Fruit fly (Drosophila melanogaster) whole organism, embryonic: Measurements from ENCODE around the gene CG6236.

Source experiments
- Adf1 ChIP-seq: fragments of 200-800 bp; sonication (Bioruptor generic); IDR thresholded peaks from 2 replicates; pipeline ENCODE4 v1.3.6; 2022; ENCODE audit warnings: missing biosample characterization, missing genetic modification characterization
- CG10274 ChIP-seq: fragments of 200-800 bp; sonication (Bioruptor generic); optimal IDR thresholded peaks from 3 replicates; lab custom pipeline; 2017; ENCODE audit warnings: missing biosample characterization, mild to moderate bottlenecking, missing genetic modification characterization
- CG12299 ChIP-seq: fragments of 200-800 bp; sonication (Bioruptor generic); optimal IDR thresholded peaks from 2 replicates; lab custom pipeline; 2018; ENCODE audit warnings: missing biosample characterization, mild to moderate bottlenecking, missing genetic modification characterization
- CG14860 ChIP-seq: fragments of 200-800 bp; sonication (Bioruptor generic); IDR thresholded peaks from 3 replicates; pipeline ENCODE4 v1.3.6; 2022; ENCODE audit warnings: missing biosample characterization, missing genetic modification characterization; ENCODE audit not compliant: partially characterized antibody
- CG16779 ChIP-seq: fragments of 200-800 bp; sonication (Bioruptor generic); IDR thresholded peaks from 2 replicates; pipeline ENCODE4 v1.3.6; 2022; ENCODE audit warnings: missing biosample characterization, missing genetic modification characterization
- CG17361 ChIP-seq: fragments of 200-800 bp; sonication (Bioruptor generic); IDR thresholded peaks from 3 replicates; pipeline ENCODE4 v1.3.6; 2022; ENCODE audit warnings: missing biosample characterization, missing genetic modification characterization
- CG17912 ChIP-seq: fragments of 200-800 bp; sonication (Bioruptor generic); optimal IDR thresholded peaks from 2 replicates; lab custom pipeline; 2018; ENCODE audit warnings: missing biosample characterization, mild to moderate bottlenecking, missing genetic modification characterization
- CG34376 ChIP-seq: fragments of 200-800 bp; sonication (Bioruptor generic); optimal IDR thresholded peaks from 2 replicates; lab custom pipeline; 2018; ENCODE audit warnings: missing biosample characterization, mild to moderate bottlenecking, missing genetic modification characterization
- CG42726 ChIP-seq: fragments of 200-800 bp; sonication (Bioruptor generic); IDR thresholded peaks from 2 replicates; pipeline ENCODE4 v1.3.6; 2022; ENCODE audit warnings: missing biosample characterization, missing genetic modification characterization; ENCODE audit not compliant: partially characterized antibody
- CG4820 ChIP-seq: fragments of 200-800 bp; sonication (Bioruptor generic); optimal IDR thresholded peaks from 3 replicates; lab custom pipeline; 2016; ENCODE audit warnings: missing biosample characterization, missing genetic modification characterization
- CG5180 ChIP-seq: fragments of 200-800 bp; sonication (Bioruptor generic); optimal IDR thresholded peaks from 3 replicates; lab custom pipeline; 2017; ENCODE audit warnings: missing biosample characterization, missing genetic modification characterization, mild to moderate bottlenecking, moderate library complexity, missing genetic modification reagents
- CG5953 ChIP-seq: fragments of 200-800 bp; sonication (Bioruptor generic); IDR thresholded peaks from 2 replicates; pipeline ENCODE4 v1.3.6; 2022; ENCODE audit warnings: missing biosample characterization, missing genetic modification characterization
- CG7745 ChIP-seq: fragments of 200-800 bp; sonication (Bioruptor generic); optimal IDR thresholded peaks from 2 replicates; lab custom pipeline; 2018; ENCODE audit warnings: missing biosample characterization, mild to moderate bottlenecking, missing genetic modification characterization, moderate library complexity
- CG7839 ChIP-seq: fragments of 200-800 bp; sonication (Bioruptor generic); optimal IDR thresholded peaks from 3 replicates; lab custom pipeline; 2018; ENCODE audit warnings: missing biosample characterization, mild to moderate bottlenecking, missing genetic modification characterization, moderate library complexity
- CG7928 ChIP-seq: fragments of 200-800 bp; sonication (Bioruptor generic); optimal IDR thresholded peaks from 2 replicates; lab custom pipeline; 2017; ENCODE audit warnings: missing biosample characterization, mild to moderate bottlenecking, missing genetic modification characterization
- CG8290 ChIP-seq, 3 experiments: fragments of 200-800 bp; sonication (Bioruptor generic); optimal IDR thresholded peaks; 2 replicates each; lab custom pipeline; 2016 to 2019; ENCODE audit warnings: missing biosample characterization in 3 of 3, missing genetic modification characterization in 3 of 3, mild to moderate bottlenecking in 2 of 3, moderate library complexity in 1 of 3
- CG8359 ChIP-seq: fragments of 200-800 bp; sonication (Bioruptor generic); optimal IDR thresholded peaks from 2 replicates; lab custom pipeline; 2017; ENCODE audit warnings: missing biosample characterization, mild to moderate bottlenecking, missing genetic modification characterization, borderline replicate concordance
- CG8924 ChIP-seq: fragments of 200-800 bp; optimal IDR thresholded peaks from 3 replicates; lab custom pipeline; 2019; ENCODE audit warnings: missing biosample characterization, mild to moderate bottlenecking, missing genetic modification characterization, moderate library complexity
- Dip2 ChIP-seq: fragments of 200-800 bp; sonication (Bioruptor generic); IDR thresholded peaks from 2 replicates; pipeline ENCODE4 v1.3.6; 2022; ENCODE audit warnings: missing biosample characterization, missing genetic modification characterization
- Dll ChIP-seq: fragments of 200-800 bp; sonication (Bioruptor generic); IDR thresholded peaks from 4 replicates; pipeline ENCODE4 v1.3.6; 2022; ENCODE audit warnings: missing biosample characterization, missing genetic modification characterization; ENCODE audit not compliant: partially characterized antibody
- HmgZ ChIP-seq: fragments of 200-800 bp; sonication (Bioruptor generic); optimal IDR thresholded peaks from 2 replicates; lab custom pipeline; 2018; ENCODE audit warnings: missing biosample characterization, mild to moderate bottlenecking, missing genetic modification characterization
- Hr3 ChIP-seq: fragments of 200-800 bp; sonication (Bioruptor generic); optimal IDR thresholded peaks from 3 replicates; lab custom pipeline; 2016; ENCODE audit warnings: missing biosample characterization, missing genetic modification characterization
- Jarid2 ChIP-seq: fragments of 200-800 bp; sonication (Bioruptor generic); optimal IDR thresholded peaks from 3 replicates; lab custom pipeline; 2017; ENCODE audit warnings: mild to moderate bottlenecking, missing biosample characterization, missing genetic modification reagents, missing genetic modification characterization
- MBD-R2 ChIP-seq: fragments of 200-800 bp; sonication (Bioruptor generic); IDR thresholded peaks from 2 replicates; pipeline ENCODE4 v1.3.6; 2022; ENCODE audit warnings: missing biosample characterization, missing genetic modification characterization
- NC2β ChIP-seq: fragments of 200-800 bp; sonication (Bioruptor generic); optimal IDR thresholded peaks from 2 replicates; lab custom pipeline; 2016; ENCODE audit warnings: missing biosample characterization, missing genetic modification characterization
- NfI ChIP-seq: fragments of 200-800 bp; sonication (Bioruptor generic); optimal IDR thresholded peaks from 3 replicates; lab custom pipeline; 2018; ENCODE audit warnings: missing biosample characterization, mild to moderate bottlenecking, missing genetic modification characterization, moderate library complexity
- Scr ChIP-seq: fragments of 200-800 bp; sonication (Bioruptor generic); IDR thresholded peaks from 2 replicates; pipeline ENCODE4 v1.3.6; 2022; ENCODE audit warnings: missing biosample characterization, missing genetic modification characterization; ENCODE audit not compliant: partially characterized antibody
- YL-1 ChIP-seq: fragments of 200-800 bp; sonication (Bioruptor generic); optimal IDR thresholded peaks from 3 replicates; lab custom pipeline; 2017; ENCODE audit warnings: missing biosample characterization, mild to moderate bottlenecking, missing genetic modification characterization
- dati ChIP-seq: fragments of 200-800 bp; sonication (Bioruptor generic); IDR thresholded peaks from 2 replicates; pipeline ENCODE4 v1.3.6; 2022; ENCODE audit warnings: missing biosample characterization, missing genetic modification characterization
- dm ChIP-seq: fragments of 200-800 bp; sonication (Bioruptor generic); optimal IDR thresholded peaks from 3 replicates; lab custom pipeline; 2016; ENCODE audit warnings: missing biosample characterization, missing genetic modification characterization
- emc ChIP-seq: fragments of 200-800 bp; sonication (Bioruptor generic); optimal IDR thresholded peaks from 2 replicates; lab custom pipeline; 2016; ENCODE audit warnings: missing biosample characterization, missing genetic modification characterization
- fd102C ChIP-seq: fragments of 200-800 bp; sonication (Bioruptor generic); optimal IDR thresholded peaks from 2 replicates; lab custom pipeline; 2018; ENCODE audit warnings: missing biosample characterization, mild to moderate bottlenecking, missing genetic modification characterization, moderate library complexity
- gt ChIP-seq: fragments of 200-800 bp; sonication (Bioruptor generic); IDR thresholded peaks from 2 replicates; pipeline ENCODE4 v1.3.6; 2022; ENCODE audit warnings: missing biosample characterization, missing genetic modification characterization
- lab ChIP-seq: fragments of 200-800 bp; sonication (Bioruptor generic); optimal IDR thresholded peaks from 3 replicates; lab custom pipeline; 2017; ENCODE audit warnings: missing biosample characterization, missing genetic modification characterization, mild to moderate bottlenecking, moderate library complexity, missing genetic modification reagents
- lbe ChIP-seq: fragments of 200-800 bp; sonication (Bioruptor generic); optimal IDR thresholded peaks from 2 replicates; lab custom pipeline; 2016; ENCODE audit warnings: missing biosample characterization, mild to moderate bottlenecking, missing genetic modification characterization
- maf-S ChIP-seq: fragments of 200-800 bp; sonication (Bioruptor generic); optimal IDR thresholded peaks from 2 replicates; lab custom pipeline; 2016; ENCODE audit warnings: missing biosample characterization, missing genetic modification characterization
- nerfin-1 ChIP-seq: fragments of 200-800 bp; sonication (Bioruptor generic); optimal IDR thresholded peaks from 3 replicates; lab custom pipeline; 2019; ENCODE audit warnings: missing biosample characterization, mild to moderate bottlenecking, missing genetic modification characterization, moderate library complexity
- pzg ChIP-seq: fragments of 200-800 bp; sonication (Bioruptor generic); optimal IDR thresholded peaks from 3 replicates; lab custom pipeline; 2018; ENCODE audit warnings: missing biosample characterization, mild to moderate bottlenecking, missing genetic modification characterization, moderate library complexity
- ranshi ChIP-seq: fragments of 200-800 bp; sonication (Bioruptor generic); IDR thresholded peaks from 2 replicates; pipeline ENCODE4 v1.3.6; 2022; ENCODE audit warnings: missing biosample characterization, missing genetic modification characterization
- run ChIP-seq: fragments of 200-800 bp; sonication (Bioruptor generic); optimal IDR thresholded peaks from 3 replicates; lab custom pipeline; 2018; ENCODE audit warnings: missing biosample characterization, mild to moderate bottlenecking, missing genetic modification characterization
- sens ChIP-seq: fragments of 200-800 bp; sonication (Bioruptor generic); peaks from one replicate; lab custom pipeline; 2016; ENCODE audit warnings: missing biosample characterization, missing genetic modification characterization
- sens-2 ChIP-seq: fragments of 200-800 bp; sonication (Bioruptor generic); IDR thresholded peaks from 2 replicates; pipeline ENCODE4 v1.3.6; 2022; ENCODE audit warnings: missing biosample characterization, missing genetic modification characterization
- sr ChIP-seq: fragments of 200-800 bp; sonication (Bioruptor generic); IDR thresholded peaks from 3 replicates; pipeline ENCODE4 v1.3.6; 2022; ENCODE audit warnings: missing biosample characterization, missing genetic modification characterization
- sug ChIP-seq: fragments of 200-800 bp; optimal IDR thresholded peaks from 2 replicates; lab custom pipeline; 2019; ENCODE audit warnings: missing biosample characterization, mild to moderate bottlenecking, missing genetic modification characterization, moderate library complexity
- tin ChIP-seq: fragments of 200-800 bp; sonication (Bioruptor generic); optimal IDR thresholded peaks from 3 replicates; lab custom pipeline; 2016; ENCODE audit warnings: missing biosample characterization, missing genetic modification characterization
- tio ChIP-seq: fragments of 200-800 bp; sonication (Bioruptor generic); optimal IDR thresholded peaks from 2 replicates; lab custom pipeline; 2017; ENCODE audit warnings: missing biosample characterization, missing genetic modification characterization, inconsistent platforms
- ttk ChIP-seq: fragments of 200-800 bp; sonication (Bioruptor generic); IDR thresholded peaks from 2 replicates; pipeline ENCODE4 v2.1.2; 2022; ENCODE audit warnings: missing biosample characterization, missing genetic modification characterization
- vnd ChIP-seq: fragments of 200-800 bp; sonication (Bioruptor generic); IDR thresholded peaks from 3 replicates; pipeline ENCODE4 v1.3.6; 2022; ENCODE audit warnings: missing biosample characterization, missing genetic modification characterization; ENCODE audit not compliant: partially characterized antibody

Gene CG6236

dm6 chr3R:15356645-15357431, 28.8 kb upstream of the CG6236 start, which contains the start of the genes Atg4b and Hibch (continued):
- TF ChIP-seq ranshi (GFP tag; lab: Robert Waterston, UW) = peak; percentile 77
- no peak for TF ChIP-seq CG17912 (GFP tag; lab: Kevin White, UChicago)
- peak; percentile 95 for TF ChIP-seq CG17361 (GFP tag; lab: Robert Waterston, UW)
- peak; percentile 44 for TF ChIP-seq CG10274 (GFP tag; lab: Kevin White, UChicago)
- TF ChIP-seq Dll (GFP tag; lab: Robert Waterston, UW) = no peak
- TF ChIP-seq CG4820 (GFP tag; lab: Kevin White, UChicago) = peak; percentile 76
- no peak for TF ChIP-seq fd102C (GFP tag; lab: Kevin White, UChicago)
- TF ChIP-seq MBD-R2 (GFP tag; lab: Robert Waterston, UW) = peak; percentile 87
- TF ChIP-seq dm (GFP tag; lab: Kevin White, UChicago) = no peak
- TF ChIP-seq maf-S = no peak
- peak; percentile 94 for TF ChIP-seq YL-1
- peak; percentile 64 for TF ChIP-seq CG42726
- no peak for TF ChIP-seq emc (GFP tag; lab: Kevin White, UChicago)
- TF ChIP-seq sr (GFP tag; lab: Robert Waterston, UW) = no peak
- peak; percentile 67 for TF ChIP-seq ttk (GFP tag; lab: Robert Waterston, UW)
- no peak for TF ChIP-seq CG5180 (GFP tag; lab: Kevin White, UChicago)
- 0 out of 2 replicates have a peak, but pooled peaks have one; percentile 27 for TF ChIP-seq CG16779
- TF ChIP-seq NC2β (GFP tag; lab: Kevin White, UChicago) = no peak
- TF ChIP-seq Jarid2 (GFP tag; lab: Kevin White, UChicago) = no peak
- no peak for TF ChIP-seq vnd (GFP tag; lab: Robert Waterston, UW)
- peak; percentile 52 for TF ChIP-seq CG8359 (GFP tag; lab: Kevin White, UChicago)
- TF ChIP-seq tin = peak; percentile 84
- no peak for TF ChIP-seq Dip2 (GFP tag; lab: Robert Waterston, UW)
- TF ChIP-seq nerfin-1 (tag; lab: Kevin White, UChicago) = peak; percentile 79
- TF ChIP-seq CG7745 (tag; lab: Kevin White, UChicago) = no peak
- no peak for TF ChIP-seq lab (GFP tag; lab: Kevin White, UChicago)
- TF ChIP-seq CG8290 (GFP tag; optimal IDR thresholded peaks at IDR 0.05; lab: Kevin White, UChicago) = no peak
- peak; percentile 48 to 54 for TF ChIP-seq CG8290 (tag; optimal IDR thresholded peaks at IDR 0.05; lab: Kevin White, UChicago)
- peak; percentile 22; the same call in 1 of the 2 replicates for TF ChIP-seq Scr (GFP tag; lab: Robert Waterston, UW)
- no peak for TF ChIP-seq run (tag; lab: Kevin White, UChicago)
- no peak for TF ChIP-seq tio (GFP tag; lab: Kevin White, UChicago)
- peak; percentile 82 for TF ChIP-seq CG34376 (GFP tag; lab: Kevin White, UChicago)
- TF ChIP-seq sens-2 (GFP tag; lab: Robert Waterston, UW) = 0 out of 2 replicates have a peak, but pooled peaks have one; percentile 26
- TF ChIP-seq CG7928 (GFP tag; lab: Kevin White, UChicago) = peak; percentile 55
- TF ChIP-seq sens (GFP tag; lab: Kevin White, UChicago) = peak; percentile 3
- TF ChIP-seq HmgZ (tag; lab: Kevin White, UChicago) = peak; percentile 77
- peak; percentile 89 for TF ChIP-seq CG7839
- peak; percentile 59; the same call in 1 of the 2 replicates for TF ChIP-seq gt (GFP tag; lab: Robert Waterston, UW)
- peak; percentile 84 for TF ChIP-seq Hr3 (GFP tag; lab: Kevin White, UChicago)
- peak; percentile 56; the same call in 1 of the 2 replicates for TF ChIP-seq CG5953 (GFP tag; lab: Robert Waterston, UW)
- TF ChIP-seq CG14860 (GFP tag; lab: Robert Waterston, UW) = no peak
- peak; percentile 85 for TF ChIP-seq NfI
- peak; percentile 80 for TF ChIP-seq lbe (GFP tag; lab: Kevin White, UChicago)
- TF ChIP-seq pzg (GFP tag; lab: Kevin White, UChicago) = peak; percentile 47
- peak; percentile 79 for TF ChIP-seq CG12299
- peak; percentile 93 for TF ChIP-seq sug
- no peak; the same call in 1 of the 2 replicates for TF ChIP-seq dati (GFP tag; lab: Robert Waterston, UW)
- TF ChIP-seq Adf1 (GFP tag; lab: Robert Waterston, UW) = peak; percentile 43; the same call in 1 of the 2 replicates
- peak; percentile 91 for TF ChIP-seq CG8924 (tag; lab: Kevin White, UChicago)
